Fruit fly (Drosophila melanogaster): ENCODE measurements around the gene CG31673.

DNA sequence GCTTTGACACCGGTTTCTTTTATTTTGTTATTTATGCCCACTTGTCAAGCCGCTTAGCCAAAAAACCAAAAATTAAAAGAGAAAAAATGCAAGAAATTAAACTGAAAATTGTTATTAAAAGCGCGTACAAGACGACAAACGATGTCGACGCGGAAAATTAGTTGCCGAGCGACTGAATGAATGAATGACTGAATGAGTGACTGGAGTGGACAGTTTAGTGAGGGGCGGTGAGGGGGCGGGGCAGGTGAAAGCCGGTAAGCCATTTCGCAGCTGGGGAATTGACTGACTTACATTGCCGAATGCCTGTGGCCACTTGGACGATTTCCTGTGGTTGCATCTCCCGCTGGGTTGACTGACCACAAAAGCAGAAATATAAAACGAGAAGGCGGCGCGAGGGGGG is 22.8 kb upstream of the CG31673 start:
- TF ChIP-seq Snoo (tag; optimal IDR thresholded peaks at IDR 0.05) (no peak), fd96Ca (GFP tag; IDR thresholded peaks at IDR 0.05) (no peak), Pif1A (GFP tag; optimal IDR thresholded peaks at IDR 0.05) (no peak), CG9948 (tag; optimal IDR thresholded peaks at IDR 0.05) (no peak), D1 (tag; optimal IDR thresholded peaks at IDR 0.05) (no peak), EcR (GFP tag; optimal IDR thresholded peaks at IDR 0.05) (no peak), rn (GFP tag; IDR thresholded peaks at IDR 0.05) (no peak), CG32121 (GFP tag; IDR thresholded peaks at IDR 0.05) (no peak), CG15710 (tag; optimal IDR thresholded peaks at IDR 0.05) (no peak), CG4496 (GFP tag; IDR thresholded peaks at IDR 0.05) (no peak), CG8159 (tag; optimal IDR thresholded peaks at IDR 0.05) (no peak), CG17806 (tag; optimal IDR thresholded peaks at IDR 0.05) (no peak), Ets98B (GFP tag; IDR thresholded peaks at IDR 0.05) (no peak), CG13204 (GFP tag; optimal IDR thresholded peaks at IDR 0.05) (no peak)
